Worm (Caenorhabditis elegans) whole organism, early embryonic: ENCODE data around the gene M04B2.7.

Experiments used
- B0310.2 ChIP-seq: sonication (generic microtip); optimal IDR thresholded peaks from 2 replicates; lab custom pipeline; 2016; ENCODE audit warnings: mild to moderate bottlenecking, missing genetic modification characterization, missing compliant biosample characterization
- aly-1 ChIP-seq: sonication (generic microtip); optimal IDR thresholded peaks from 2 replicates; lab custom pipeline; 2016; ENCODE audit warnings: missing genetic modification characterization, missing compliant biosample characterization
- ama-1 ChIP-seq: fragments of 150-350 bp; optimal IDR thresholded peaks from 2 replicates; lab custom pipeline; 2014
- ceh-13 ChIP-seq: fragments of 200-800 bp; sonication (Bioruptor generic); optimal IDR thresholded peaks from 2 replicates; lab custom pipeline; 2018; ENCODE audit warnings: mild to moderate bottlenecking, missing genetic modification characterization, missing compliant biosample characterization
- ceh-36 ChIP-seq: sonication (generic microtip); optimal IDR thresholded peaks from 2 replicates; lab custom pipeline; 2016; ENCODE audit warnings: missing genetic modification characterization, inconsistent platforms, missing compliant biosample characterization
- flt-1 ChIP-seq: fragments of 200-800 bp; sonication (Bioruptor generic); IDR thresholded peaks from 2 replicates; pipeline ENCODE4 v1.3.6; 2022; ENCODE audit warnings: missing genetic modification characterization, missing compliant biosample characterization
- hmbx-1 ChIP-seq: sonication (generic microtip); optimal IDR thresholded peaks from 2 replicates; lab custom pipeline; 2016; ENCODE audit warnings: mild to moderate bottlenecking, missing genetic modification characterization, missing compliant biosample characterization
- hmg-4 ChIP-seq: fragments of 200-800 bp; sonication (Bioruptor generic); optimal IDR thresholded peaks from 2 replicates; lab custom pipeline; 2018; ENCODE audit warnings: mild to moderate bottlenecking, missing genetic modification characterization, missing compliant biosample characterization
- hnd-1 ChIP-seq: sonication (generic microtip); optimal IDR thresholded peaks from 2 replicates; lab custom pipeline; 2016; ENCODE audit warnings: missing genetic modification characterization, missing compliant biosample characterization
- pes-1 ChIP-seq: fragments of 200-800 bp; sonication (Bioruptor generic); IDR thresholded peaks from 2 replicates; pipeline ENCODE4 v1.3.6; 2022; ENCODE audit warnings: missing genetic modification reagents, missing genetic modification characterization, missing compliant biosample characterization
- scrt-1 ChIP-seq: fragments of 200-800 bp; sonication (Bioruptor generic); IDR thresholded peaks from 2 replicates; pipeline ENCODE4 v1.3.6; 2022; ENCODE audit warnings: missing genetic modification characterization, missing compliant biosample characterization
- sea-1 ChIP-seq: fragments of 200-800 bp; sonication (Bioruptor generic); conservative IDR thresholded peaks from 2 replicates; pipeline ENCODE4 v1.3.6; 2022; ENCODE audit warnings: missing genetic modification characterization, missing compliant biosample characterization
- tbx-37 ChIP-seq: fragments of 200-800 bp; sonication (Bioruptor generic); conservative IDR thresholded peaks from 2 replicates; pipeline ENCODE4 v1.3.6; 2022; ENCODE audit warnings: missing genetic modification reagents, missing genetic modification characterization, missing compliant biosample characterization
- tra-4 ChIP-seq: sonication (generic microtip); optimal IDR thresholded peaks from 2 replicates; lab custom pipeline; 2017; ENCODE audit warnings: missing genetic modification characterization, missing compliant biosample characterization

DNA sequence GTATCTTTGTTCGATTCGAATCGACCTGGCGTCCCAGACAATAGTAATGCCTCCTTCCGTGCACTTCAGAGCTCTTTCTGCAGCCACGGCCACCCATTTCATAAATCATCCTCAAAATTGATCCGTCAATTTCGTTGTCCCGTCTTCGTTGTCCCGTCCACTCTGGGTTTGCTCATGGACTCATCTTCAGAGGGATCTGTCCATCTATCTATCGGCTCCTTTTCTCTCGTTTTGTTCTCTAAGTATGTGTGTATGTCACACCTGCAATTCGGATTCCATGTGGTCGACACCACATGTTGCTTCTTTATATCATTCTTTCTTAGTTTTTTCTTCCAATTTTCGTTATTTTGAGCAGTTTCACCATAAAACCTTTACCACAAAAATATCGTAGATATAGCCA is 24.0 kb upstream of the M04B2.7 start:
- TF ChIP-seq aly-1 (no peak), tra-4 (tag; lab: Kevin White, UChicago) (no peak), flt-1 (GFP tag; lab: Robert Waterston, UW) (no peak), hmg-4 (no peak), hmbx-1 (tag; lab: Kevin White, UChicago) (no peak), sea-1 (no peak), ama-1 (lab: Kevin White, UChicago) (no peak), pes-1 (GFP tag; lab: Robert Waterston, UW) (no peak), scrt-1 (no peak), hnd-1 (no peak), ceh-13 (GFP tag; lab: Kevin White, UChicago) (no peak), tbx-37 (no peak), B0310.2 (tag; lab: Kevin White, UChicago) (no peak), ceh-36 (tag; lab: Kevin White, UChicago) (no peak)
